Fruit fly (Drosophila melanogaster) whole organism: ENCODE data around the gene fzy.

Experiments used
- CG8478 ChIP-seq: fragments of >200 bp; optimal IDR thresholded peaks from 2 replicates; lab custom pipeline; 2018; ENCODE audit warnings: inconsistent platforms
- Dll ChIP-seq: fragments of >200 bp; optimal IDR thresholded peaks from 2 replicates; lab custom pipeline; 2017
- EcR ChIP-seq, 2 experiments: fragments of >200 bp; optimal IDR thresholded peaks; 2 replicates each; lab custom pipeline; 2017; ENCODE audit warnings: missing biosample characterization in 2 of 2, missing genetic modification characterization in 2 of 2, missing genetic modification reagents in 2 of 2
- pan ChIP-seq: fragments of >200 bp; optimal IDR thresholded peaks from 2 replicates; lab custom pipeline; 2017
- psq ChIP-seq: fragments of >200 bp; optimal IDR thresholded peaks from 2 replicates; lab custom pipeline; 2017
- usp ChIP-seq: fragments of >200 bp; optimal IDR thresholded peaks from 2 replicates; lab custom pipeline; 2017; ENCODE audit warnings: missing biosample characterization, missing genetic modification characterization, mixed read lengths

fzy gene

dm6 chr2L:16273439-16273838 is 37.3 kb upstream of the fzy start:
- no peak for TF ChIP-seq Dll (lab: Kevin White, UChicago)

dm6 chr2L:16274100-16274499 is 36.7 kb upstream of the fzy start:
- TF ChIP-seq EcR (GFP tag; optimal IDR thresholded peaks at IDR 0.05; lab: Kevin White, UChicago) (peak; percentile 21), CG8478 (lab: Kevin White, UChicago) (no peak)

- no peak for TF ChIP-seq pan
- TF ChIP-seq psq (lab: Kevin White, UChicago), result no peak
- TF ChIP-seq Dll (lab: Kevin White, UChicago), result no peak
- no peak for TF ChIP-seq CG8478 (lab: Kevin White, UChicago)
- no peak for TF ChIP-seq usp (GFP tag; lab: Kevin White, UChicago)
- TF ChIP-seq EcR (GFP tag; optimal IDR thresholded peaks at IDR 0.05; lab: Kevin White, UChicago), result no peak
Observed at dm6 chr2L:16275177-16275808, 35.5 kb upstream of the fzy start.

dm6 chr2L:16275809-16276178 is 35.0 kb upstream of the fzy start:
- TF ChIP-seq EcR (GFP tag; optimal IDR thresholded peaks at IDR 0.05; lab: Kevin White, UChicago) (peak; percentile 53 to 57), Dll (lab: Kevin White, UChicago) (no peak)

dm6 chr2L:16276820-16277219 is 33.9 kb upstream of the fzy start:
- TF ChIP-seq EcR (GFP tag; optimal IDR thresholded peaks at IDR 0.05; lab: Kevin White, UChicago) (no peak), usp (GFP tag; lab: Kevin White, UChicago) (no peak), pan (no peak), psq (lab: Kevin White, UChicago) (no peak), Dll (lab: Kevin White, UChicago) (no peak), CG8478 (lab: Kevin White, UChicago) (no peak)

dm6 chr2L:16277922-16278321 is 32.8 kb upstream of the fzy start:
- TF ChIP-seq Dll (lab: Kevin White, UChicago) (no peak), pan (no peak), usp (GFP tag; lab: Kevin White, UChicago) (no peak), CG8478 (lab: Kevin White, UChicago) (no peak), psq (lab: Kevin White, UChicago) (no peak), EcR (GFP tag; optimal IDR thresholded peaks at IDR 0.05; lab: Kevin White, UChicago) (no peak)

- TF ChIP-seq Dll (lab: Kevin White, UChicago) (no peak), usp (GFP tag; lab: Kevin White, UChicago) (no peak), psq (lab: Kevin White, UChicago) (no peak)
Observed at dm6 chr2L:16278842-16279241, 31.9 kb upstream of the fzy start.

- no peak for TF ChIP-seq CG8478 (lab: Kevin White, UChicago)
- TF ChIP-seq usp (GFP tag; lab: Kevin White, UChicago), result no peak
Observed at dm6 chr2L:16279774-16280252, 30.9 kb upstream of the fzy start.

- TF ChIP-seq CG8478 (lab: Kevin White, UChicago) (no peak), Dll (lab: Kevin White, UChicago) (peak; percentile 45)
Observed at dm6 chr2L:16281419-16282076, 29.2 kb upstream of the fzy start.

- TF ChIP-seq psq (lab: Kevin White, UChicago) (no peak), EcR (GFP tag; optimal IDR thresholded peaks at IDR 0.05; lab: Kevin White, UChicago) (peak in 1 of 2 experiments; percentile 78)
Observed at dm6 chr2L:16282077-16282471, 28.7 kb upstream of the fzy start.

- no peak for TF ChIP-seq Dll (lab: Kevin White, UChicago)
- peak in 1 of 2 experiments; percentile 15 for TF ChIP-seq EcR (GFP tag; optimal IDR thresholded peaks at IDR 0.05; lab: Kevin White, UChicago)
Observed at dm6 chr2L:16282856-16283255, 27.9 kb upstream of the fzy start.

dm6 chr2L:16284306-16285299 is 26.2 kb upstream of the fzy start:
- peak; percentile 58 for TF ChIP-seq CG8478 (lab: Kevin White, UChicago)
- peak; percentile 76 for TF ChIP-seq Dll (lab: Kevin White, UChicago)
- TF ChIP-seq psq (lab: Kevin White, UChicago), result no peak
- peak in 1 of 2 experiments; percentile 45 for TF ChIP-seq EcR (GFP tag; optimal IDR thresholded peaks at IDR 0.05; lab: Kevin White, UChicago)
